Fruit fly (Drosophila melanogaster) Kc167 (cell line): ENCODE data around the gene Nmd3.

ENCODE experiments used
- Sin3A ChIP-seq: fragments of >200 bp; optimal IDR thresholded peaks from 2 replicates; lab custom pipeline; 2018; ENCODE audit warnings: missing external identifiers
- h ChIP-seq: fragments of >200 bp; optimal IDR thresholded peaks from 3 replicates; lab custom pipeline; 2018; ENCODE audit warnings: missing external identifiers
- insv ChIP-seq: fragments of >200 bp; optimal IDR thresholded peaks from 3 replicates; lab custom pipeline; 2018; ENCODE audit warnings: missing external identifiers
- psq ChIP-seq: fragments of >200 bp; optimal IDR thresholded peaks from 2 replicates; lab custom pipeline; 2017; ENCODE audit warnings: missing external identifiers

dm6 chrX:2212327-2212820 is 27.9 kb upstream of the Nmd3 start:
- TF ChIP-seq h (lab: Kevin White, UChicago) (no peak), Sin3A (lab: Kevin White, UChicago) (no peak), psq (lab: Kevin White, UChicago) (no peak), insv (lab: Kevin White, UChicago) (no peak)
